Fruit fly (Drosophila melanogaster): ENCODE data around the gene B4.

The B4 gene

dm6 chr2L:13555397-13555796, 6.3 kb upstream of the B4 start (continued):
- TF ChIP-seq dmrt11E (tag; optimal IDR thresholded peaks at IDR 0.05): no peak
- TF ChIP-seq HLH4C (GFP tag; IDR thresholded peaks at IDR 0.05; ENCODE audit: partially characterized antibody): no peak
- peak; percentile 37 for TF ChIP-seq sd (tag; optimal IDR thresholded peaks at IDR 0.05)
- TF ChIP-seq abd-A (tag; optimal IDR thresholded peaks at IDR 0.05): peak; percentile 97
- TF ChIP-seq az2 (GFP tag; optimal IDR thresholded peaks at IDR 0.05): no peak
- TF ChIP-seq nerfin-1 (tag; optimal IDR thresholded peaks at IDR 0.05): peak; percentile 67
- no peak for TF ChIP-seq CG8765 (GFP tag; IDR thresholded peaks at IDR 0.05)

dm6 chr2L:13554547-13555159, 5.5 kb upstream of the B4 start:
- TF ChIP-seq NC2β (GFP tag; optimal IDR thresholded peaks at IDR 0.05) (no peak), CG16779 (GFP tag; IDR thresholded peaks at IDR 0.05) (no peak), CG2199 (GFP tag; IDR thresholded peaks at IDR 0.05) (peak; percentile 62; the same call in 1 of the 3 replicates), CG2889 (GFP tag; IDR thresholded peaks at IDR 0.05) (no peak), CG3995 (GFP tag; optimal IDR thresholded peaks at IDR 0.05) (no peak), CG7357 (GFP tag; IDR thresholded peaks at IDR 0.05) (0 out of 3 replicates have a peak, but pooled peaks have one; percentile 30), sob (GFP tag; IDR thresholded peaks at IDR 0.05) (0 out of 2 replicates have a peak, but pooled peaks have one; percentile 7), nom (GFP tag; optimal IDR thresholded peaks at IDR 0.05) (peak; percentile 22), chinmo (GFP tag; IDR thresholded peaks at IDR 0.05; ENCODE audit: partially characterized antibody) (no peak), sens (GFP tag) (no peak), HHEX (GFP tag; optimal IDR thresholded peaks at IDR 0.05) (no peak), crol (GFP tag; IDR thresholded peaks at IDR 0.05) (peak; percentile 74), CG4360 (GFP tag; IDR thresholded peaks at IDR 0.05) (0 out of 2 replicates have a peak, but pooled peaks have one; percentile 11), gsb-n (tag; optimal IDR thresholded peaks at IDR 0.05) (no peak)

DNA sequence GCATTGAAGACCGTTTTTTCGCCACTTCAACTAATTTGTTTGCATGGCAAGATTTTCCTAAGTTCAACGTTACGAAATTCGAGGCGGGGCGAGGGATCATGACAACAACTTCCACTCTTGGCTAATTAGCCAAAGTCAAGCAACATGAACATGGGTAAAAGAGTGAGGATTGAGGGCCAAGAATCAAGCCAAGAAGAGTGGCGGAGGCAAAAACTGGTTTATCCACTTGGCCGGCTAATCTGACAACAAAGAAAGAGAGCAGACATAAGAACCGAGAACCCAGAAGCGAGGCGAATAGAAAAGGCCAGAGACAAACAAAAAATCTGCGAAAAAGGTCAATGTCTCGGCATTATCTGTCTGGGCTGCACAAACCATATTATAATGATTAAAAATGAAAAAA, 3.6 kb upstream of the B4 start:
- TF ChIP-seq Vsx1 (GFP tag; optimal IDR thresholded peaks at IDR 0.05) (peak; percentile 72), chinmo (GFP tag; IDR thresholded peaks at IDR 0.05; ENCODE audit: partially characterized antibody) (peak; percentile 68; the same call in 1 of the 4 replicates), CG4282 (GFP tag; optimal IDR thresholded peaks at IDR 0.05) (no peak)

dm6 chr2L:13550488-13551033, 1.4 kb upstream of the B4 start:
- TF ChIP-seq ewg (GFP tag; optimal IDR thresholded peaks at IDR 0.05) (peak; percentile 86), usp (GFP tag; optimal IDR thresholded peaks at IDR 0.05) (no peak), sens (GFP tag) (peak; percentile 11), Deaf1 (tag; optimal IDR thresholded peaks at IDR 0.05) (no peak), crol (GFP tag; IDR thresholded peaks at IDR 0.05) (peak; percentile 29; the same call in 1 of the 2 replicates), klu (GFP tag; IDR thresholded peaks at IDR 0.05) (no peak), vnd (GFP tag; IDR thresholded peaks at IDR 0.05; ENCODE audit: partially characterized antibody) (no peak), D19B (GFP tag; optimal IDR thresholded peaks at IDR 0.05) (no peak), eve (GFP tag; optimal IDR thresholded peaks at IDR 0.05) (peak in 1 of 2 experiments; percentile 81), CG3838 (GFP tag; optimal IDR thresholded peaks at IDR 0.05) (peak; percentile 1), nom (GFP tag; optimal IDR thresholded peaks at IDR 0.05) (peak; percentile 93), CG2889 (GFP tag; IDR thresholded peaks at IDR 0.05) (no peak), her (GFP tag; optimal IDR thresholded peaks at IDR 0.05) (no peak), prd (optimal IDR thresholded peaks at IDR 0.05) (no peak), prd (GFP tag; IDR thresholded peaks at IDR 0.05) (no peak), E2f1 (GFP tag; IDR thresholded peaks at IDR 0.05) (no peak), corto (GFP tag; optimal IDR thresholded peaks at IDR 0.05) (no peak), Trl (optimal IDR thresholded peaks at IDR 0.05) (peak; percentile 93 to 96), Trl (GFP tag; optimal IDR thresholded peaks at IDR 0.05) (no peak), ro (GFP tag; IDR thresholded peaks at IDR 0.05) (no peak), pros (GFP tag; optimal IDR thresholded peaks at IDR 0.05) (peak; percentile 35), tna (GFP tag; IDR thresholded peaks at IDR 0.05; ENCODE audit: partially characterized antibody) (no peak), NK7.1 (GFP tag; optimal IDR thresholded peaks at IDR 0.05) (no peak), Hr39 (optimal IDR thresholded peaks at IDR 0.05) (peak; percentile 6), CG8924 (tag; optimal IDR thresholded peaks at IDR 0.05) (peak; percentile 25), Dll (GFP tag; IDR thresholded peaks at IDR 0.05; ENCODE audit: partially characterized antibody) (0 out of 4 replicates have a peak, but pooled peaks have one; percentile 15), yki (optimal IDR thresholded peaks at IDR 0.05) (peak; percentile 91), CG4360 (GFP tag; IDR thresholded peaks at IDR 0.05) (peak; percentile 85)

Measured in whole organism, embryonic.